Worm (Caenorhabditis elegans) whole organism, young adult: Measurements from ENCODE around the gene W07G4.1.

Experiments
- F22D6.2 ChIP-seq: sonication (generic microtip); optimal IDR thresholded peaks from 2 replicates; lab custom pipeline; 2016; ENCODE audit warnings: mild to moderate bottlenecking, missing genetic modification characterization, missing compliant biosample characterization
- F39B2.1 ChIP-seq: fragments of 200-800 bp; sonication (Bioruptor generic); IDR thresholded peaks from 2 replicates; pipeline ENCODE4 v1.3.6; 2022; ENCODE audit warnings: missing genetic modification reagents, missing genetic modification characterization, missing compliant biosample characterization
- Y56A3A.18 ChIP-seq: fragments of 200-800 bp; sonication (Bioruptor generic); IDR thresholded peaks from 2 replicates; pipeline ENCODE4 v1.3.6; 2022; ENCODE audit warnings: missing genetic modification reagents, missing genetic modification characterization, missing compliant biosample characterization
- fkh-3 ChIP-seq: sonication (generic microtip); optimal IDR thresholded peaks from 2 replicates; lab custom pipeline; 2016; ENCODE audit warnings: mild to moderate bottlenecking, missing genetic modification characterization, missing compliant biosample characterization
- let-526 ChIP-seq: fragments of 200-800 bp; sonication (Bioruptor generic); IDR thresholded peaks from 2 replicates; pipeline ENCODE4 v1.3.6; 2022; ENCODE audit warnings: missing genetic modification reagents, missing genetic modification characterization, missing compliant biosample characterization
- lsy-27 ChIP-seq: sonication (generic microtip); optimal IDR thresholded peaks from 2 replicates; lab custom pipeline; 2017; ENCODE audit warnings: missing genetic modification characterization, mild to moderate bottlenecking, missing compliant biosample characterization, antibody characterized with exemption, missing genotype, borderline replicate concordance; ENCODE audit not compliant: insufficient read depth
- mxl-1 ChIP-seq: sonication (generic microtip); optimal IDR thresholded peaks from 2 replicates; lab custom pipeline; 2016; ENCODE audit warnings: missing genetic modification characterization, missing compliant biosample characterization
- pha-4 ChIP-seq: fragments of 150-350 bp; sonication (generic microtip); optimal IDR thresholded peaks from 2 replicates; lab custom pipeline; 2014; ENCODE audit warnings: missing biosample characterization, missing genetic modification reagents, missing genetic modification characterization
- somi-1 ChIP-seq: fragments of 200-800 bp; sonication (Bioruptor generic); optimal IDR thresholded peaks from 2 replicates; lab custom pipeline; 2018; ENCODE audit warnings: mild to moderate bottlenecking, missing genetic modification characterization, missing compliant biosample characterization
- ztf-25 ChIP-seq: fragments of 200-800 bp; sonication (Bioruptor generic); IDR thresholded peaks from 2 replicates; pipeline ENCODE4 v1.3.6; 2022; ENCODE audit warnings: missing genetic modification reagents, missing genetic modification characterization, missing compliant biosample characterization
- ztf-28 ChIP-seq: fragments of 200-800 bp; sonication (Bioruptor generic); IDR thresholded peaks from 2 replicates; pipeline ENCODE4 v1.3.6; 2022; ENCODE audit warnings: missing genetic modification reagents, missing genetic modification characterization, missing compliant biosample characterization

ce11 chrV:13002070-13002469 is 31.3 kb upstream of the W07G4.1 start, which contains the start of gene inft-2:
- TF ChIP-seq mxl-1 (tag; lab: Kevin White, UChicago) (no peak), somi-1 (GFP tag; lab: Kevin White, UChicago) (no peak), lsy-27 (tag; lab: Kevin White, UChicago) (no peak), ztf-28 (GFP tag; lab: Robert Waterston, UW) (no peak), F22D6.2 (tag; lab: Kevin White, UChicago) (no peak), pha-4 (tag; lab: Kevin White, UChicago) (no peak), fkh-3 (tag; lab: Kevin White, UChicago) (no peak), Y56A3A.18 (GFP tag; lab: Robert Waterston, UW) (no peak), let-526 (GFP tag; lab: Robert Waterston, UW) (no peak), ztf-25 (no peak), F39B2.1 (no peak)
